Fruit fly (Drosophila melanogaster): ENCODE data around the gene Atg18a.

Gene Atg18a

dm6 chr3L:8175818-8176217 lies 10.8 kb upstream of the Atg18a start, which contains the start of gene RecQ4 (continued):
- TF ChIP-seq sd (tag; optimal IDR thresholded peaks at IDR 0.05), result no peak
- TF ChIP-seq CG42726 (GFP tag; IDR thresholded peaks at IDR 0.05; ENCODE audit: partially characterized antibody), result peak; percentile 52; the same call in 1 of the 2 replicates
- TF ChIP-seq CG10321 (GFP tag; IDR thresholded peaks at IDR 0.05), result no peak
- peak; percentile 81 for TF ChIP-seq pzg (GFP tag; optimal IDR thresholded peaks at IDR 0.05)
- no peak for TF ChIP-seq CG7963 (GFP tag; IDR thresholded peaks at IDR 0.05; ENCODE audit: partially characterized antibody)
- TF ChIP-seq CG15479 (GFP tag; optimal IDR thresholded peaks at IDR 0.05), result no peak
- TF ChIP-seq vnd (GFP tag; IDR thresholded peaks at IDR 0.05; ENCODE audit: partially characterized antibody), result no peak
- no peak for TF ChIP-seq CG14860 (GFP tag; IDR thresholded peaks at IDR 0.05; ENCODE audit: partially characterized antibody)
- no peak for TF ChIP-seq maf-S (GFP tag; optimal IDR thresholded peaks at IDR 0.05)
- no peak for TF ChIP-seq Dref (GFP tag; IDR thresholded peaks at IDR 0.05)
- no peak for TF ChIP-seq insv (GFP tag; optimal IDR thresholded peaks at IDR 0.05)
- TF ChIP-seq ken (GFP tag; IDR thresholded peaks at IDR 0.05), result no peak
- no peak for TF ChIP-seq ewg (GFP tag; optimal IDR thresholded peaks at IDR 0.05)
- no peak for TF ChIP-seq CG13775 (GFP tag; optimal IDR thresholded peaks at IDR 0.05)
- TF ChIP-seq Myb (GFP tag; optimal IDR thresholded peaks at IDR 0.05), result peak; percentile 46
- peak; percentile 17 for TF ChIP-seq ems (GFP tag; optimal IDR thresholded peaks at IDR 0.05)
- no peak for TF ChIP-seq ab (GFP tag; optimal IDR thresholded peaks at IDR 0.05)
- no peak for TF ChIP-seq psq (GFP tag; optimal IDR thresholded peaks at IDR 0.05)
- no peak for TF ChIP-seq CkIIα-i1 (GFP tag; IDR thresholded peaks at IDR 0.05)
- TF ChIP-seq Adf1 (GFP tag; IDR thresholded peaks at IDR 0.05), result no peak
- TF ChIP-seq ttk (GFP tag; IDR thresholded peaks at IDR 0.05), result no peak
- peak; percentile 40 for TF ChIP-seq HmgZ (tag; optimal IDR thresholded peaks at IDR 0.05)
- TF ChIP-seq tap (tag; optimal IDR thresholded peaks at IDR 0.05), result no peak
- no peak for TF ChIP-seq fd64A (GFP tag; optimal IDR thresholded peaks at IDR 0.05)
- no peak for TF ChIP-seq Ets65A (GFP tag)
- TF ChIP-seq vvl (GFP tag; IDR thresholded peaks at IDR 0.05), result peak; percentile 19; the same call in 1 of the 2 replicates
- no peak for TF ChIP-seq sisA (GFP tag; IDR thresholded peaks at IDR 0.05)
- no peak for TF ChIP-seq Bdp1 (GFP tag; optimal IDR thresholded peaks at IDR 0.05)
- TF ChIP-seq zen (tag; optimal IDR thresholded peaks at IDR 0.05), result no peak
- no peak for TF ChIP-seq Optix (GFP tag; IDR thresholded peaks at IDR 0.05)
- TF ChIP-seq aop (GFP tag; IDR thresholded peaks at IDR 0.05), result no peak
- no peak for TF ChIP-seq Deaf1 (tag; optimal IDR thresholded peaks at IDR 0.05)
- no peak for TF ChIP-seq gem (tag; optimal IDR thresholded peaks at IDR 0.05)
- TF ChIP-seq Gsc (GFP tag; IDR thresholded peaks at IDR 0.05), result no peak
- no peak for TF ChIP-seq CG10565 (GFP tag; optimal IDR thresholded peaks at IDR 0.05)
- TF ChIP-seq CrebB (tag; optimal IDR thresholded peaks at IDR 0.05), result no peak
- no peak for TF ChIP-seq Tbp (GFP tag; optimal IDR thresholded peaks at IDR 0.05)
- TF ChIP-seq Taf1 (GFP tag; IDR thresholded peaks at IDR 0.05), result no peak
- no peak for TF ChIP-seq bowl (GFP tag; IDR thresholded peaks at IDR 0.05)
- TF ChIP-seq CG11247 (GFP tag; IDR thresholded peaks at IDR 0.05), result no peak
- TF ChIP-seq MBD-R2 (GFP tag; IDR thresholded peaks at IDR 0.05), result peak; percentile 78
- TF ChIP-seq CG11560 (tag; IDR thresholded peaks at IDR 0.05), result no peak
- TF ChIP-seq YL-1 (GFP tag; optimal IDR thresholded peaks at IDR 0.05), result peak; percentile 40
- TF ChIP-seq gce (GFP tag; IDR thresholded peaks at IDR 0.05), result no peak
- TF ChIP-seq knrl (GFP tag; IDR thresholded peaks at IDR 0.05; ENCODE audit: partially characterized antibody), result peak; percentile 26; the same call in 1 of the 3 replicates
- TF ChIP-seq tio (GFP tag; optimal IDR thresholded peaks at IDR 0.05), result no peak
- TF ChIP-seq Neu2 (GFP tag; optimal IDR thresholded peaks at IDR 0.05; ENCODE audit: borderline replicate concordance), result no peak
- TF ChIP-seq grn (GFP tag; optimal IDR thresholded peaks at IDR 0.05), result no peak
- no peak for TF ChIP-seq Fer2 (tag; optimal IDR thresholded peaks at IDR 0.05)
- TF ChIP-seq oc (tag; optimal IDR thresholded peaks at IDR 0.05), result no peak
- TF ChIP-seq CG8944 (GFP tag; optimal IDR thresholded peaks at IDR 0.05), result no peak
- TF ChIP-seq CG10209 (GFP tag; optimal IDR thresholded peaks at IDR 0.05), result no peak

All from whole organism, embryonic.